Fruit fly (Drosophila melanogaster) whole organism, embryonic: ENCODE measurements around the gene Mical.

Experiments used
- Abd-B ChIP-seq: fragments of 200-800 bp; sonication (Bioruptor generic); optimal IDR thresholded peaks from 2 replicates; lab custom pipeline; 2018; ENCODE audit warnings: missing biosample characterization, mild to moderate bottlenecking, missing genetic modification characterization, moderate library complexity
- BtbVII ChIP-seq: fragments of 200-800 bp; sonication (Bioruptor generic); optimal IDR thresholded peaks from 3 replicates; lab custom pipeline; 2017; ENCODE audit warnings: missing biosample characterization, mild to moderate bottlenecking, missing genetic modification characterization
- CG11085 ChIP-seq: fragments of 200-800 bp; sonication (Bioruptor generic); IDR thresholded peaks from 2 replicates; pipeline ENCODE4 v1.3.6; 2022; ENCODE audit warnings: missing biosample characterization, missing genetic modification characterization
- CG13123 ChIP-seq: fragments of 200-800 bp; sonication (Bioruptor generic); optimal IDR thresholded peaks from 2 replicates; lab custom pipeline; 2016; ENCODE audit warnings: missing biosample characterization, missing genetic modification characterization
- CG14441 ChIP-seq: fragments of 200-800 bp; sonication (Bioruptor generic); IDR thresholded peaks from 2 replicates; pipeline ENCODE4 v1.3.6; 2022; ENCODE audit warnings: missing biosample characterization, missing genetic modification characterization
- CG15073 ChIP-seq: fragments of 200-800 bp; sonication (Bioruptor generic); optimal IDR thresholded peaks from 2 replicates; lab custom pipeline; 2016; ENCODE audit warnings: missing biosample characterization, missing genetic modification characterization
- CG1529 ChIP-seq: fragments of 200-800 bp; sonication (Bioruptor generic); optimal IDR thresholded peaks from 3 replicates; lab custom pipeline; 2018; ENCODE audit warnings: missing biosample characterization, missing genetic modification characterization
- CG15601 ChIP-seq: fragments of 200-800 bp; sonication (Bioruptor generic); optimal IDR thresholded peaks from 3 replicates; lab custom pipeline; 2019; ENCODE audit warnings: missing biosample characterization, mild to moderate bottlenecking, missing genetic modification characterization, moderate library complexity
- CG1603 ChIP-seq: fragments of 200-800 bp; sonication (Bioruptor generic); optimal IDR thresholded peaks from 2 replicates; lab custom pipeline; 2019; ENCODE audit warnings: missing biosample characterization, mild to moderate bottlenecking, missing genetic modification characterization, moderate library complexity
- CG17568 ChIP-seq: fragments of 200-800 bp; sonication (Bioruptor generic); optimal IDR thresholded peaks from 2 replicates; lab custom pipeline; 2018; ENCODE audit warnings: missing biosample characterization, mild to moderate bottlenecking, missing genetic modification characterization, moderate library complexity
- CG18764 ChIP-seq: fragments of 200-800 bp; sonication (Bioruptor generic); optimal IDR thresholded peaks from 3 replicates; lab custom pipeline; 2016; ENCODE audit warnings: missing biosample characterization, missing genetic modification characterization
- CG2116 ChIP-seq: fragments of 200-800 bp; sonication (Bioruptor generic); optimal IDR thresholded peaks from 3 replicates; lab custom pipeline; 2018; ENCODE audit warnings: missing biosample characterization, mild to moderate bottlenecking, missing genetic modification characterization
- CG3163 ChIP-seq: fragments of 200-800 bp; sonication (Bioruptor generic); optimal IDR thresholded peaks from 3 replicates; lab custom pipeline; 2016; ENCODE audit warnings: missing biosample characterization, missing genetic modification characterization
- CG32772 ChIP-seq: fragments of 200-800 bp; sonication (Bioruptor generic); IDR thresholded peaks from 2 replicates; pipeline ENCODE4 v1.3.6; 2022; ENCODE audit warnings: missing biosample characterization, missing genetic modification characterization
- CG33557 ChIP-seq: fragments of 200-800 bp; sonication (Bioruptor generic); optimal IDR thresholded peaks from 2 replicates; lab custom pipeline; 2019; ENCODE audit warnings: missing biosample characterization, mild to moderate bottlenecking, missing genetic modification characterization, moderate library complexity
- CG3995 ChIP-seq: fragments of 200-800 bp; sonication (Bioruptor generic); optimal IDR thresholded peaks from 3 replicates; lab custom pipeline; 2016; ENCODE audit warnings: missing biosample characterization, missing genetic modification characterization
- CG4820 ChIP-seq: fragments of 200-800 bp; sonication (Bioruptor generic); optimal IDR thresholded peaks from 3 replicates; lab custom pipeline; 2016; ENCODE audit warnings: missing biosample characterization, missing genetic modification characterization
- CG7786 ChIP-seq: fragments of 200-800 bp; sonication (Bioruptor generic); optimal IDR thresholded peaks from 2 replicates; lab custom pipeline; 2016; ENCODE audit warnings: missing biosample characterization, missing genetic modification characterization
- CG7839 ChIP-seq: fragments of 200-800 bp; sonication (Bioruptor generic); optimal IDR thresholded peaks from 3 replicates; lab custom pipeline; 2018; ENCODE audit warnings: missing biosample characterization, mild to moderate bottlenecking, missing genetic modification characterization, moderate library complexity
- CG8944 ChIP-seq: fragments of 200-800 bp; sonication (Bioruptor generic); optimal IDR thresholded peaks from 3 replicates; lab custom pipeline; 2016; ENCODE audit warnings: missing biosample characterization, missing genetic modification characterization
- Camta ChIP-seq: fragments of 200-800 bp; sonication (Bioruptor generic); optimal IDR thresholded peaks from 2 replicates; lab custom pipeline; 2016; ENCODE audit warnings: missing biosample characterization, missing genetic modification characterization
- CoRest ChIP-seq: fragments of 200-800 bp; sonication (Bioruptor generic); optimal IDR thresholded peaks from 3 replicates; lab custom pipeline; 2018; ENCODE audit warnings: missing biosample characterization, mild to moderate bottlenecking, missing genetic modification characterization, moderate library complexity
- CrebB ChIP-seq: fragments of 200-800 bp; sonication (Bioruptor generic); optimal IDR thresholded peaks from 3 replicates; lab custom pipeline; 2018; ENCODE audit warnings: missing biosample characterization, mild to moderate bottlenecking, missing genetic modification characterization
- D19B ChIP-seq: fragments of 200-800 bp; sonication (Bioruptor generic); optimal IDR thresholded peaks from 2 replicates; lab custom pipeline; 2017; ENCODE audit warnings: missing biosample characterization, mild to moderate bottlenecking, missing genetic modification characterization
- Dek ChIP-seq: fragments of 200-800 bp; sonication (Bioruptor generic); optimal IDR thresholded peaks from 3 replicates; lab custom pipeline; 2019; ENCODE audit warnings: missing biosample characterization, mild to moderate bottlenecking, missing genetic modification characterization, moderate library complexity
- Doc2 ChIP-seq: fragments of 200-800 bp; sonication (Bioruptor generic); IDR thresholded peaks from 2 replicates; pipeline ENCODE4 v1.3.6; 2022; ENCODE audit warnings: missing biosample characterization, missing genetic modification characterization
- Gsc ChIP-seq: fragments of 200-800 bp; sonication (Bioruptor generic); IDR thresholded peaks from 2 replicates; pipeline ENCODE4 v1.3.6; 2022; ENCODE audit warnings: missing biosample characterization, missing genetic modification characterization
- H2.0 ChIP-seq: fragments of 200-800 bp; sonication (Bioruptor generic); IDR thresholded peaks from 2 replicates; pipeline ENCODE4 v1.3.6; 2022; ENCODE audit warnings: missing biosample characterization, missing genetic modification characterization
- HLHmδ ChIP-seq: fragments of 200-800 bp; sonication (Bioruptor generic); optimal IDR thresholded peaks from 2 replicates; lab custom pipeline; 2018; ENCODE audit warnings: missing biosample characterization, mild to moderate bottlenecking, missing genetic modification characterization, moderate library complexity
- Kr ChIP-seq: fragments of 200-800 bp; sonication (Bioruptor generic); optimal IDR thresholded peaks from 2 replicates; lab custom pipeline; 2017; ENCODE audit warnings: missing biosample characterization, mild to moderate bottlenecking, missing genetic modification characterization
- Pdp1 ChIP-seq, 2 experiments: fragments of 200-800 bp; sonication (Bioruptor generic); optimal IDR thresholded peaks; 3 replicates each; lab custom pipeline; 2016; ENCODE audit warnings: missing biosample characterization in 2 of 2, missing genetic modification characterization in 2 of 2, mild to moderate bottlenecking in 1 of 2, moderate library complexity in 1 of 2
- Rfx ChIP-seq: fragments of 200-800 bp; sonication (Bioruptor generic); IDR thresholded peaks from 2 replicates; pipeline ENCODE4 v1.3.6; 2022; ENCODE audit warnings: missing biosample characterization, missing genetic modification characterization
- Sox100B ChIP-seq: fragments of 200-800 bp; sonication (Bioruptor generic); optimal IDR thresholded peaks from 3 replicates; lab custom pipeline; 2018; ENCODE audit warnings: missing biosample characterization, mild to moderate bottlenecking, missing genetic modification characterization
- Sox102F ChIP-seq: fragments of 200-800 bp; sonication (Bioruptor generic); optimal IDR thresholded peaks from 2 replicates; lab custom pipeline; 2018; ENCODE audit warnings: missing biosample characterization, mild to moderate bottlenecking, missing genetic modification characterization, moderate library complexity
- TFAM ChIP-seq: fragments of 200-800 bp; sonication (Bioruptor generic); optimal IDR thresholded peaks from 2 replicates; lab custom pipeline; 2017; ENCODE audit warnings: missing biosample characterization, missing genetic modification characterization, inconsistent platforms
- ab ChIP-seq: fragments of 200-800 bp; sonication (Bioruptor generic); optimal IDR thresholded peaks from 2 replicates; lab custom pipeline; 2016; ENCODE audit warnings: missing biosample characterization, missing genetic modification characterization
- ac ChIP-seq: fragments of 200-800 bp; sonication (Bioruptor generic); optimal IDR thresholded peaks from 3 replicates; lab custom pipeline; 2017; ENCODE audit warnings: missing biosample characterization, mild to moderate bottlenecking, missing genetic modification characterization
- al ChIP-seq: fragments of 200-800 bp; sonication (Bioruptor generic); IDR thresholded peaks from 2 replicates; pipeline ENCODE4 v1.3.6; 2022; ENCODE audit warnings: missing biosample characterization, missing genetic modification characterization
- az2 ChIP-seq: fragments of 200-800 bp; sonication (Bioruptor generic); optimal IDR thresholded peaks from 3 replicates; lab custom pipeline; 2016; ENCODE audit warnings: missing biosample characterization, missing genetic modification characterization
- corto ChIP-seq: fragments of 200-800 bp; sonication (Bioruptor generic); optimal IDR thresholded peaks from 2 replicates; lab custom pipeline; 2016; ENCODE audit warnings: missing biosample characterization, mild to moderate bottlenecking, missing genetic modification characterization, moderate library complexity
- dmrt11E ChIP-seq: fragments of 200-800 bp; sonication (Bioruptor generic); optimal IDR thresholded peaks from 3 replicates; lab custom pipeline; 2018; ENCODE audit warnings: missing biosample characterization, mild to moderate bottlenecking, missing genetic modification characterization, moderate library complexity
- gcm2 ChIP-seq: fragments of 200-800 bp; sonication (Bioruptor generic); optimal IDR thresholded peaks from 2 replicates; lab custom pipeline; 2016; ENCODE audit warnings: missing biosample characterization, missing genetic modification characterization
- gsb-n ChIP-seq: fragments of 200-800 bp; sonication (Bioruptor generic); optimal IDR thresholded peaks from 3 replicates; lab custom pipeline; 2018; ENCODE audit warnings: missing biosample characterization, mild to moderate bottlenecking, missing genetic modification characterization
- lbe ChIP-seq: fragments of 200-800 bp; sonication (Bioruptor generic); optimal IDR thresholded peaks from 2 replicates; lab custom pipeline; 2016; ENCODE audit warnings: missing biosample characterization, mild to moderate bottlenecking, missing genetic modification characterization
- row ChIP-seq: fragments of 200-800 bp; sonication (Bioruptor generic); IDR thresholded peaks from 3 replicates; pipeline ENCODE4 v1.3.6; 2022; ENCODE audit warnings: missing biosample characterization, missing genetic modification characterization
- sens ChIP-seq: fragments of 200-800 bp; sonication (Bioruptor generic); peaks from one replicate; lab custom pipeline; 2016; ENCODE audit warnings: missing biosample characterization, missing genetic modification characterization
- slbo ChIP-seq: fragments of 200-800 bp; sonication (Bioruptor generic); IDR thresholded peaks from 2 replicates; pipeline ENCODE4 v1.3.6; 2022; ENCODE audit warnings: missing biosample characterization, missing genetic modification characterization
- stc ChIP-seq: fragments of 200-800 bp; sonication (Bioruptor generic); IDR thresholded peaks from 2 replicates; pipeline ENCODE4 v1.3.6; 2022; ENCODE audit warnings: missing biosample characterization, missing genetic modification characterization
- stwl ChIP-seq: fragments of 200-800 bp; sonication (Bioruptor generic); optimal IDR thresholded peaks from 3 replicates; lab custom pipeline; 2018; ENCODE audit warnings: missing biosample characterization, mild to moderate bottlenecking, missing genetic modification characterization, moderate library complexity
- tup ChIP-seq: fragments of 200-800 bp; sonication (Bioruptor generic); optimal IDR thresholded peaks from 2 replicates; lab custom pipeline; 2016; ENCODE audit warnings: missing biosample characterization, mild to moderate bottlenecking, missing genetic modification characterization, moderate library complexity
- wor ChIP-seq: fragments of 200-800 bp; sonication (Bioruptor generic); IDR thresholded peaks from 2 replicates; pipeline ENCODE4 v1.3.6; 2022; ENCODE audit warnings: missing biosample characterization, missing genetic modification characterization

The Mical gene

dm6 chr3R:10048035-10048774 lies 5.5 kb upstream of the Mical start (continued):
- TF ChIP-seq CG7786 (no peak), corto (GFP tag; lab: Kevin White, UChicago) (no peak), CG8944 (GFP tag; lab: Kevin White, UChicago) (no peak), D19B (GFP tag; lab: Kevin White, UChicago) (no peak), row (GFP tag; lab: Robert Waterston, UW) (peak; percentile 67), Sox100B (peak; percentile 71), Kr (no peak), Pdp1 (GFP tag; optimal IDR thresholded peaks at IDR 0.05; lab: Kevin White, UChicago) (no peak), CG11085 (no peak), gcm2 (no peak), CG15601 (peak; percentile 21), Gsc (GFP tag; lab: Robert Waterston, UW) (no peak), TFAM (GFP tag; lab: Kevin White, UChicago) (no peak), CrebB (no peak), sens (peak; percentile 48), CG4820 (GFP tag; lab: Kevin White, UChicago) (no peak), CG15073 (no peak), H2.0 (no peak), al (GFP tag; lab: Robert Waterston, UW) (no peak), Abd-B (peak; percentile 13), Sox102F (GFP tag; lab: Kevin White, UChicago) (no peak), CG14441 (GFP tag; lab: Robert Waterston, UW) (no peak), HLHmδ (no peak), wor (GFP tag; lab: Robert Waterston, UW) (no peak), CG32772 (GFP tag; lab: Robert Waterston, UW) (no peak), dmrt11E (no peak), lbe (peak; percentile 39), CG1529 (GFP tag; lab: Kevin White, UChicago) (peak; percentile 34), CG17568 (GFP tag; lab: Kevin White, UChicago) (no peak), CoRest (peak; percentile 68), CG7839 (tag; lab: Kevin White, UChicago) (peak; percentile 65), stc (GFP tag; lab: Robert Waterston, UW) (no peak), Doc2 (GFP tag; lab: Robert Waterston, UW) (no peak), CG3995 (GFP tag; lab: Kevin White, UChicago) (no peak), CG1603 (tag; lab: Kevin White, UChicago) (no peak), ab (GFP tag; lab: Kevin White, UChicago) (no peak), CG3163 (GFP tag; lab: Kevin White, UChicago) (no peak), az2 (GFP tag; lab: Kevin White, UChicago) (peak; percentile 33), CG33557 (GFP tag; lab: Kevin White, UChicago) (no peak), CG2116 (GFP tag; lab: Kevin White, UChicago) (no peak), CG13123 (no peak), Camta (GFP tag; lab: Kevin White, UChicago) (no peak), gsb-n (tag; lab: Kevin White, UChicago) (no peak), stwl (tag; lab: Kevin White, UChicago) (no peak), CG18764 (GFP tag; lab: Kevin White, UChicago) (peak; percentile 10), slbo (GFP tag; lab: Robert Waterston, UW) (peak; percentile 39), BtbVII (GFP tag; lab: Kevin White, UChicago) (peak; percentile 19), Dek (tag; lab: Kevin White, UChicago) (no peak), tup (GFP tag; lab: Kevin White, UChicago) (no peak), Rfx (GFP tag; lab: Robert Waterston, UW) (no peak), ac (GFP tag; lab: Kevin White, UChicago) (no peak)
